Worm (Caenorhabditis elegans) whole organism, mixed stage, embryonic: Measurements from ENCODE around the gene cyn-8.

Experiments
- ces-1 ChIP-seq: fragments of 150-350 bp; optimal IDR thresholded peaks from 2 replicates; lab custom pipeline; 2014; ENCODE audit warnings: missing biosample characterization, missing genetic modification reagents, missing genetic modification characterization
- cnd-1 ChIP-seq: fragments of 200-800 bp; sonication (Bioruptor generic); optimal IDR thresholded peaks from 2 replicates; lab custom pipeline; 2018; ENCODE audit warnings: mild to moderate bottlenecking, missing genetic modification characterization, missing compliant biosample characterization
- lin-13 ChIP-seq: fragments of 150-350 bp; optimal IDR thresholded peaks from 2 replicates; lab custom pipeline; 2014; ENCODE audit warnings: missing biosample characterization, missing genetic modification characterization
- lsy-2 ChIP-seq: fragments of 150-350 bp; optimal IDR thresholded peaks from 2 replicates; lab custom pipeline; 2014; ENCODE audit warnings: missing biosample characterization, missing genetic modification characterization
- mep-1 ChIP-seq: fragments of 150-350 bp; optimal IDR thresholded peaks from 2 replicates; lab custom pipeline; 2017; ENCODE audit warnings: missing biosample characterization, missing genetic modification reagents, missing genetic modification characterization, inconsistent platforms
- nhr-28 ChIP-seq: fragments of 150-350 bp; optimal IDR thresholded peaks from 2 replicates; lab custom pipeline; 2014; ENCODE audit warnings: missing biosample characterization, missing genetic modification characterization
- nhr-76 ChIP-seq: sonication (generic microtip); optimal IDR thresholded peaks from 2 replicates; lab custom pipeline; 2017; ENCODE audit warnings: missing biosample characterization, missing genetic modification characterization
- sem-2 ChIP-seq: fragments of 200-800 bp; sonication (Bioruptor generic); optimal IDR thresholded peaks from 2 replicates; lab custom pipeline; 2018; ENCODE audit warnings: mild to moderate bottlenecking, missing genetic modification characterization, missing compliant biosample characterization
- snpc-4 ChIP-seq: fragments of 150-350 bp; optimal IDR thresholded peaks from 2 replicates; lab custom pipeline; 2014; ENCODE audit warnings: missing biosample characterization, missing genetic modification characterization
- sptf-1 ChIP-seq: sonication (generic microtip); optimal IDR thresholded peaks from 2 replicates; lab custom pipeline; 2017; ENCODE audit warnings: mild to moderate bottlenecking, missing genetic modification characterization, moderate library complexity, missing compliant biosample characterization

DNA sequence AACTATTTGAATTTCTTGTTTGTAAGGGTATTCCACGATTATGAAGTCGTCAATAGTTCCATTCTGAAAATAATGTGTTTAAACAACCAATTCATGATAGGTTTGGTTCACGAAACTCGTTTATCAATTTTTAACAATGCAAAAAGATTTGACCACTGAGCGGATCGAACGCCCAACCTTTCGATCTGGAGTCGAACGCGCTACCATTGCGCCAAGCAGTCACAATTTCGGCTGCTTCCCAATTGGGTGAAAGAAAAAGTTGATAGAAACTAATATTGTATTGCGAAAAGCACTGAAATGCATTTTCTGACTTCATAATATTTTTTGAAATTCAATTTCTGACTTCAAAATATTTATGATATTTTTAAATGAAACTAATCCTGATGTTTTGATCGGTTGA is 33.9 kb downstream of the cyn-8 start:
- no peak for TF ChIP-seq nhr-28 (tag; lab: Kevin White, UChicago)
- TF ChIP-seq cnd-1 (tag; lab: Kevin White, UChicago) = no peak
- no peak for TF ChIP-seq mep-1 (tag; lab: Kevin White, UChicago)
- no peak for TF ChIP-seq sem-2 (GFP tag; lab: Kevin White, UChicago)
- no peak for TF ChIP-seq lsy-2 (tag; lab: Kevin White, UChicago)
- no peak for TF ChIP-seq nhr-76
- TF ChIP-seq lin-13 (tag; lab: Kevin White, UChicago) = no peak
- no peak for TF ChIP-seq ces-1
- no peak for TF ChIP-seq sptf-1 (tag; lab: Kevin White, UChicago)
- TF ChIP-seq snpc-4 (tag; lab: Kevin White, UChicago) = no peak
